Worm (Caenorhabditis elegans): ENCODE results near the gene pgp-3.

pgp-3 gene

DNA sequence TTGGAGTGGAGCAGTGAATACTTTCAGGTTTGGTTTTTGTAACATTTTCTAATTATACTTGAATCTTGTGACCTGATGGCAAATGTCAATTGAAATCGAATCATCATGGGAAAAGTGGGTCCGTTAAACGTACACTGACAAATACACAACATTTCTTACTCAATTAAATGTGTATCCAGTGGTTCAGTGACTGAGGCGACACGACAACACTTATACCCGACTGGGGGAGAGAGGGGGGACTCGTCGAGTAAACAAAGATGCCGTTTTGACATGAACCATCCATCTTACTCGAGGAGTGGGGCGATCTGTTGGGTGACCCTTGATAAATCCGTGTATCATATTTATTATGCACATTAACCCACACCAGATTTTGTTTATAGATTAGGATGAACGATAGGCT lies 16.9 kb downstream of the pgp-3 start:
- TF ChIP-seq nfya-1 (tag; optimal IDR thresholded peaks at IDR 0.05): no peak
- no peak for TF ChIP-seq dve-1 (tag; optimal IDR thresholded peaks at IDR 0.05)
- TF ChIP-seq mec-3 (tag; optimal IDR thresholded peaks at IDR 0.05; ENCODE audit: borderline replicate concordance): no peak
- peak; percentile 29 for TF ChIP-seq tbx-2 (tag; optimal IDR thresholded peaks at IDR 0.05)
- TF ChIP-seq unc-42 (tag; optimal IDR thresholded peaks at IDR 0.05): peak; percentile 54
- TF ChIP-seq unc-55 (GFP tag; optimal IDR thresholded peaks at IDR 0.05): peak; percentile 54
- TF ChIP-seq hlh-15 (tag; optimal IDR thresholded peaks at IDR 0.05): no peak
- TF ChIP-seq elt-2 (tag; optimal IDR thresholded peaks at IDR 0.05): no peak
- TF ChIP-seq ztf-16 (tag; optimal IDR thresholded peaks at IDR 0.05): no peak
- no peak for TF ChIP-seq fax-1 (tag; optimal IDR thresholded peaks at IDR 0.05)

DNA sequence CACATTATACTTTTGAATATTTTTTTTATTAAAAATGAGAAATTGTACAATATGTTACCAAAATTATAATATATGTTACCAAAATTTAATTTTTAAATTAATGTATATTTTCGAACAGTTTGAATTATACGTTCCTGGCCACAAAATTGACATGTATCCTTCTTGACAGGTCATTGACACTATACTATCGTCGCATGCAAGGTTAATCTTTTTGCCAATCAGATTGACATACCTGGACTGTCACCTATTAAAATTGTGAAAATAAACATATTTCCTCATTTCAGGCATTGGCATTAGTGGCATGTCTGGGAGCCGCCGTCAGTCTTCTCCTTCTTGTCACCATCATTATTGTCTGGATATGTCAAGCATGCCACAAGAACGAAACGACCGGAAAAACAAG lies 18.1 kb downstream of the pgp-3 start:
- TF ChIP-seq sdc-2 (tag; optimal IDR thresholded peaks at IDR 0.05) (no peak), zip-5 (tag; optimal IDR thresholded peaks at IDR 0.05) (no peak), ceh-22 (tag; optimal IDR thresholded peaks at IDR 0.05) (no peak), mec-3 (tag; optimal IDR thresholded peaks at IDR 0.05; ENCODE audit: borderline replicate concordance) (no peak), ceh-45 (GFP tag; IDR thresholded peaks at IDR 0.05) (no peak), pha-2 (tag; optimal IDR thresholded peaks at IDR 0.05) (no peak), ceh-19 (GFP tag; optimal IDR thresholded peaks at IDR 0.05) (no peak), pqm-1 (tag; optimal IDR thresholded peaks at IDR 0.05) (no peak), ceh-24 (tag; optimal IDR thresholded peaks at IDR 0.05) (no peak), tbx-7 (tag; optimal IDR thresholded peaks at IDR 0.05) (no peak)

DNA sequence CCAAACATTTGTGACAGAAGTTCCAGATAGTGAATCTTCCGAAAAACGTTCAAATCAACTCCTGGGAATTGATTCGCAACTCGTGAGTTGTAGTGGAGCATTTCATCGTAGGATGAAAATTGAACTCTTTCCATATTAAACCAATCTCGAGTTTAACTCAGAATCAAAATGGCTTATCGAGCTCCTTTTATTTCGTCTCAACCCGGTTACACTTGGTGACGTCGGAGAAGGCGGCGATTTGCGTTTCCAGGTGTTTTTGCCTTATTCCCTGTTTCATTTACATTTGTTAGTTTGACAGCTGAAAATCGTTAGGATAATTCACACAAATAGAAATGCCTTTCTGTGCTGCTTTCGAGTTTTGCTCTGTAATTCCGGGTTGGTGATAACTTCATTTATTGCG lies 23.6 kb downstream of the pgp-3 start, which contains the start of gene F42E11.3:
Gene F42E11.3, minus strand, starts transcription at position 101 of the 400 bp plus-strand sequence.
- TF ChIP-seq odd-2 (tag; optimal IDR thresholded peaks at IDR 0.05) (no peak), ama-1 (optimal IDR thresholded peaks at IDR 0.05) (peak; percentile 31)

- TF ChIP-seq ref-2 (tag; optimal IDR thresholded peaks at IDR 0.05) (no peak), nhr-11 (tag; optimal IDR thresholded peaks at IDR 0.05) (no peak), gmeb-2 (tag; optimal IDR thresholded peaks at IDR 0.05) (no peak), zip-5 (tag; optimal IDR thresholded peaks at IDR 0.05) (no peak), mec-3 (tag; optimal IDR thresholded peaks at IDR 0.05; ENCODE audit: borderline replicate concordance) (no peak), ceh-30 (tag; optimal IDR thresholded peaks at IDR 0.05) (no peak), unc-42 (tag; optimal IDR thresholded peaks at IDR 0.05) (no peak), ceh-24 (tag; optimal IDR thresholded peaks at IDR 0.05) (no peak), ceh-22 (tag; optimal IDR thresholded peaks at IDR 0.05) (no peak)
Measured at ce11 chrX:11377370-11377769, 25.4 kb downstream of the pgp-3 start, which contains the start of gene tni-1. Gene tni-1 (minus strand): TSS chrX:11377470.

ce11 chrX:11379135-11379781 lies 27.3 kb downstream of the pgp-3 start:
- TF ChIP-seq ttx-3 (tag; optimal IDR thresholded peaks at IDR 0.05) (no peak), ceh-34 (tag; optimal IDR thresholded peaks at IDR 0.05) (peak; percentile 4), unc-42 (tag; optimal IDR thresholded peaks at IDR 0.05) (peak; percentile 79), unc-3 (GFP tag; conservative IDR thresholded peaks at IDR 0.05) (no peak), unc-3 (tag; optimal IDR thresholded peaks at IDR 0.05) (no peak), unc-86 (tag; optimal IDR thresholded peaks at IDR 0.05) (no peak), pqm-1 (tag; optimal IDR thresholded peaks at IDR 0.05) (no peak), ceh-45 (GFP tag; IDR thresholded peaks at IDR 0.05) (no peak), Y22D7AL.16 (tag; optimal IDR thresholded peaks at IDR 0.05) (no peak), F13H6.1 (tag; optimal IDR thresholded peaks at IDR 0.05) (peak; percentile 64), hlh-13 (GFP tag; optimal IDR thresholded peaks at IDR 0.05) (no peak), ceh-24 (tag; optimal IDR thresholded peaks at IDR 0.05) (no peak), pat-9 (tag; optimal IDR thresholded peaks at IDR 0.05) (peak; percentile 79), pros-1 (tag; optimal IDR thresholded peaks at IDR 0.05) (no peak), dmd-4 (tag; optimal IDR thresholded peaks at IDR 0.05; ENCODE audit: borderline replicate concordance) (no peak), hlh-30 (tag; optimal IDR thresholded peaks at IDR 0.05; ENCODE audit: insufficient read depth) (no peak), zip-5 (tag; optimal IDR thresholded peaks at IDR 0.05) (no peak), fkh-6 (tag; optimal IDR thresholded peaks at IDR 0.05) (no peak), ceh-2 (tag; optimal IDR thresholded peaks at IDR 0.05) (no peak), madf-2 (tag; optimal IDR thresholded peaks at IDR 0.05) (no peak), lim-6 (tag; optimal IDR thresholded peaks at IDR 0.05) (no peak), pag-3 (tag; optimal IDR thresholded peaks at IDR 0.05; ENCODE audit: borderline replicate concordance) (no peak), sdc-2 (tag; optimal IDR thresholded peaks at IDR 0.05) (no peak), tbx-2 (tag; optimal IDR thresholded peaks at IDR 0.05) (peak; percentile 57), sox-4 (tag; optimal IDR thresholded peaks at IDR 0.05) (no peak), ets-4 (tag; optimal IDR thresholded peaks at IDR 0.05) (no peak)

Measured in whole organism, late embryonic.